Worm (Caenorhabditis elegans) whole organism, L1 larva: ENCODE measurements around the gene fbxa-215.

Experiments
- C34B4.2 ChIP-seq: sonication (generic microtip); optimal IDR thresholded peaks from 2 replicates; lab custom pipeline; 2017; ENCODE audit warnings: mild to moderate bottlenecking, missing genetic modification characterization, missing compliant biosample characterization
- F16B12.6 ChIP-seq: fragments of 150-350 bp; optimal IDR thresholded peaks from 2 replicates; lab custom pipeline; 2014; ENCODE audit warnings: missing biosample characterization, missing genetic modification characterization
- blmp-1 ChIP-seq: fragments of 150-350 bp; optimal IDR thresholded peaks from 2 replicates; lab custom pipeline; 2014; ENCODE audit warnings: missing biosample characterization, missing genetic modification characterization
- ceh-82 ChIP-seq, 3 experiments: fragments of 150-350 bp in 1 of 3; sonication (generic microtip) in 2 of 3; optimal IDR thresholded peaks; 2 replicates each; lab custom pipeline; 2014 to 2017; ENCODE audit warnings: missing biosample characterization in 3 of 3, missing genetic modification characterization in 3 of 3
- ceh-90 ChIP-seq: sonication (generic microtip); optimal IDR thresholded peaks from 2 replicates; lab custom pipeline; 2016; ENCODE audit warnings: missing genetic modification characterization, missing compliant biosample characterization
- ces-1 ChIP-seq: fragments of 150-350 bp; optimal IDR thresholded peaks from 2 replicates; lab custom pipeline; 2014; ENCODE audit warnings: missing biosample characterization, missing genetic modification reagents, missing genetic modification characterization
- dpl-1 ChIP-seq, 3 experiments: fragments of 150-350 bp in 2 of 3; sonication (generic microtip) in 1 of 3; optimal IDR thresholded peaks; 2 replicates each; lab custom pipeline; 2014 to 2017; ENCODE audit warnings: missing biosample characterization in 3 of 3, missing genetic modification characterization in 3 of 3, missing genetic modification reagents in 3 of 3
- efl-1 ChIP-seq, 4 experiments: fragments of 150-350 bp; optimal IDR thresholded peaks in 3 of 4; peaks in 1 of 4; 1 replicate in 1 of 4; 2 replicates in 3 of 4; lab custom pipeline; 2014; ENCODE audit warnings: missing biosample characterization in 2 of 4, missing genetic modification characterization in 2 of 4, missing genetic modification reagents in 2 of 4
- efl-3 ChIP-seq: fragments of 200-800 bp; sonication (Bioruptor generic); optimal IDR thresholded peaks from 2 replicates; lab custom pipeline; 2018; ENCODE audit warnings: mild to moderate bottlenecking, missing genetic modification characterization, missing compliant biosample characterization
- egl-27 ChIP-seq, 2 experiments: fragments of 150-350 bp in 1 of 2; sonication (generic microtip); optimal IDR thresholded peaks; 3 replicates each; lab custom pipeline; 2017 to 2018; ENCODE audit warnings: missing biosample characterization in 2 of 2, missing genetic modification characterization in 2 of 2, missing genetic modification reagents in 2 of 2
- elt-2 ChIP-seq: sonication (generic microtip); optimal IDR thresholded peaks from 2 replicates; lab custom pipeline; 2016; ENCODE audit warnings: missing genetic modification characterization, mild to moderate bottlenecking, inconsistent platforms, missing compliant biosample characterization, missing genetic modification reagents
- elt-3 ChIP-seq, 6 experiments: fragments of 150-350 bp in 1 of 6; sonication (generic microtip); optimal IDR thresholded peaks; 2 replicates each; lab custom pipeline; 2017 to 2018; ENCODE audit warnings: missing biosample characterization in 6 of 6, missing genetic modification characterization in 6 of 6, inconsistent platforms in 1 of 6
- grh-1 ChIP-seq: fragments of 200-800 bp; sonication (Bioruptor generic); IDR thresholded peaks from 2 replicates; pipeline ENCODE4 v1.3.6; 2022; ENCODE audit warnings: missing genetic modification reagents, missing genetic modification characterization, missing compliant biosample characterization
- irx-1 ChIP-seq: sonication (generic microtip); optimal IDR thresholded peaks from 2 replicates; lab custom pipeline; 2016; ENCODE audit warnings: missing genetic modification characterization, missing compliant biosample characterization
- isw-1 ChIP-seq: fragments of 200-800 bp; sonication (Bioruptor generic); IDR thresholded peaks from 2 replicates; pipeline ENCODE4 v1.3.6; 2022; ENCODE audit warnings: missing genetic modification characterization, missing compliant biosample characterization
- lin-13 ChIP-seq: fragments of 150-350 bp; optimal IDR thresholded peaks from 2 replicates; lab custom pipeline; 2014; ENCODE audit warnings: missing biosample characterization, missing genetic modification reagents, missing genetic modification characterization
- lin-14 ChIP-seq: fragments of 200-800 bp; sonication (Bioruptor generic); optimal IDR thresholded peaks from 2 replicates; lab custom pipeline; 2018; ENCODE audit warnings: mild to moderate bottlenecking, missing genetic modification characterization, moderate library complexity, missing compliant biosample characterization
- lin-15B ChIP-seq: fragments of 150-350 bp; sonication (generic microtip); optimal IDR thresholded peaks from 3 replicates; lab custom pipeline; 2014; ENCODE audit warnings: missing biosample characterization, missing genetic modification characterization
- lin-35 ChIP-seq, 2 experiments: fragments of 150-350 bp; optimal IDR thresholded peaks; 2 replicates each; lab custom pipeline; 2014; ENCODE audit warnings: missing biosample characterization in 2 of 2, missing genetic modification characterization in 2 of 2, missing genetic modification reagents in 2 of 2
- lin-39 ChIP-seq: fragments of 150-350 bp; optimal IDR thresholded peaks from 2 replicates; lab custom pipeline; 2014; ENCODE audit warnings: missing biosample characterization, missing genetic modification reagents, missing genetic modification characterization
- lsy-2 ChIP-seq, 2 experiments: fragments of 150-350 bp; optimal IDR thresholded peaks; 2 replicates each; lab custom pipeline; 2014; ENCODE audit warnings: missing biosample characterization in 2 of 2, missing genetic modification characterization in 2 of 2
- mab-9 ChIP-seq: fragments of 200-800 bp; sonication (Bioruptor generic); IDR thresholded peaks from 2 replicates; pipeline ENCODE4 v1.3.6; 2022; ENCODE audit warnings: missing genetic modification reagents, missing genetic modification characterization, missing compliant biosample characterization
- mdl-1 ChIP-seq, 2 experiments: fragments of 150-350 bp; optimal IDR thresholded peaks; 2 replicates each; lab custom pipeline; 2014 to 2017; ENCODE audit warnings: missing biosample characterization in 2 of 2, missing genetic modification characterization in 2 of 2, inconsistent platforms in 1 of 2
- mep-1 ChIP-seq: fragments of 150-350 bp; optimal IDR thresholded peaks from 2 replicates; lab custom pipeline; 2014; ENCODE audit warnings: missing biosample characterization, missing genetic modification characterization
- nhr-19 ChIP-seq: fragments of 200-800 bp; sonication (Bioruptor generic); conservative IDR thresholded peaks from 2 replicates; pipeline ENCODE4 v1.3.6; 2022; ENCODE audit warnings: missing genetic modification characterization, missing compliant biosample characterization
- nhr-20 ChIP-seq: sonication (generic microtip); optimal IDR thresholded peaks from 2 replicates; lab custom pipeline; 2016; ENCODE audit warnings: mild to moderate bottlenecking, missing genetic modification characterization, missing compliant biosample characterization
- nhr-47 ChIP-seq: sonication (generic microtip); optimal IDR thresholded peaks from 2 replicates; lab custom pipeline; 2016; ENCODE audit warnings: mild to moderate bottlenecking, missing genetic modification characterization, moderate library complexity, missing compliant biosample characterization
- nhr-71 ChIP-seq: sonication (generic microtip); optimal IDR thresholded peaks from 2 replicates; lab custom pipeline; 2016; ENCODE audit warnings: mild to moderate bottlenecking, missing genetic modification characterization, moderate library complexity, missing compliant biosample characterization
- nhr-85 ChIP-seq: sonication (generic microtip); peaks from one replicate; lab custom pipeline; 2016; ENCODE audit warnings: missing genetic modification characterization, inconsistent platforms, missing compliant biosample characterization
- nhr-90 ChIP-seq: sonication (generic microtip); optimal IDR thresholded peaks from 2 replicates; lab custom pipeline; 2016; ENCODE audit warnings: mild to moderate bottlenecking, missing genetic modification characterization, missing compliant biosample characterization; ENCODE audit not compliant: poor library complexity
- rnt-1 ChIP-seq: sonication (generic microtip); optimal IDR thresholded peaks from 2 replicates; lab custom pipeline; 2016; ENCODE audit warnings: mild to moderate bottlenecking, missing genetic modification characterization, moderate library complexity, missing compliant biosample characterization
- snpc-4 ChIP-seq: fragments of 150-350 bp; optimal IDR thresholded peaks from 2 replicates; lab custom pipeline; 2014; ENCODE audit warnings: missing biosample characterization, missing genetic modification characterization
- snu-23 ChIP-seq: sonication (generic microtip); optimal IDR thresholded peaks from 2 replicates; lab custom pipeline; 2016; ENCODE audit warnings: missing genetic modification characterization, missing compliant biosample characterization
- swsn-7 ChIP-seq: sonication (generic microtip); optimal IDR thresholded peaks from 2 replicates; lab custom pipeline; 2016; ENCODE audit warnings: missing genetic modification characterization, missing compliant biosample characterization
- tbx-2 ChIP-seq: sonication (generic microtip); optimal IDR thresholded peaks from 2 replicates; lab custom pipeline; 2016; ENCODE audit warnings: missing genetic modification characterization, missing compliant biosample characterization
- unc-130 ChIP-seq: fragments of 150-350 bp; optimal IDR thresholded peaks from 2 replicates; lab custom pipeline; 2017; ENCODE audit warnings: missing biosample characterization, missing genetic modification characterization, inconsistent platforms
- unc-62 ChIP-seq: fragments of 150-350 bp; optimal IDR thresholded peaks from 2 replicates; lab custom pipeline; 2014; ENCODE audit warnings: missing biosample characterization, missing genetic modification reagents, missing genetic modification characterization
- unc-86 ChIP-seq: sonication (generic microtip); optimal IDR thresholded peaks from 2 replicates; lab custom pipeline; 2016; ENCODE audit warnings: missing genetic modification characterization, missing compliant biosample characterization
- vab-15 ChIP-seq: sonication (generic microtip); optimal IDR thresholded peaks from 2 replicates; lab custom pipeline; 2017; ENCODE audit warnings: missing genotype, mild to moderate bottlenecking, missing genetic modification characterization, missing compliant biosample characterization
- xbp-1 ChIP-seq: sonication (generic microtip); optimal IDR thresholded peaks from 2 replicates; lab custom pipeline; 2016; ENCODE audit warnings: missing genetic modification characterization, missing compliant biosample characterization
- zag-1 ChIP-seq: fragments of 150-350 bp; optimal IDR thresholded peaks from 2 replicates; lab custom pipeline; 2014; ENCODE audit warnings: missing biosample characterization, missing genetic modification characterization

The fbxa-215 gene

ce11 chrIV:13703828-13704425 lies 37.2 kb upstream of the fbxa-215 start, which contains the start of gene tlp-1:
Gene tlp-1 (minus strand): TSS chrIV:13704082.
- TF ChIP-seq ceh-82 (tag; optimal IDR thresholded peaks at IDR 0.05; lab: Kevin White, UChicago), result peak in 1 of 3 experiments; percentile 24
- no peak for TF ChIP-seq snpc-4 (tag; lab: Kevin White, UChicago)
- peak; percentile 68 for TF ChIP-seq snu-23 (GFP tag; lab: Kevin White, UChicago)
- TF ChIP-seq lin-14 (GFP tag; lab: Kevin White, UChicago), result peak; percentile 80
- TF ChIP-seq lin-13 (GFP tag; lab: Kevin White, UChicago), result peak; percentile 12
- peak; percentile 70 for TF ChIP-seq vab-15 (tag; lab: Kevin White, UChicago)
- TF ChIP-seq mep-1 (tag; lab: Kevin White, UChicago), result peak; percentile 22
- no peak for TF ChIP-seq ceh-90
- TF ChIP-seq efl-1 (optimal IDR thresholded peaks at IDR 0.05; lab: Kevin White, UChicago), result peak in 1 of 2 experiments; percentile 7
- peak in 1 of 2 experiments; percentile 28 for TF ChIP-seq efl-1 (GFP tag; optimal IDR thresholded peaks at IDR 0.05 in 1 of 2; lab: Kevin White, UChicago)
- no peak for TF ChIP-seq F16B12.6
- peak in 4 of 6 experiments; percentile 47 to 86 (median 66) for TF ChIP-seq elt-3 (tag; optimal IDR thresholded peaks at IDR 0.05; lab: Kevin White, UChicago)
- TF ChIP-seq rnt-1 (tag; lab: Kevin White, UChicago), result peak; percentile 64
- peak; percentile 18 for TF ChIP-seq nhr-47 (tag; lab: Kevin White, UChicago)
- TF ChIP-seq lin-35 (GFP tag; optimal IDR thresholded peaks at IDR 0.05; lab: Kevin White, UChicago), result peak; percentile 34 to 37
- peak in 1 of 3 experiments; percentile 25 for TF ChIP-seq dpl-1 (GFP tag; optimal IDR thresholded peaks at IDR 0.05; lab: Kevin White, UChicago)
- peak; percentile 16 for TF ChIP-seq lin-39 (tag; lab: Kevin White, UChicago)
- TF ChIP-seq unc-62 (GFP tag; lab: Kevin White, UChicago), result peak; percentile 52
- TF ChIP-seq nhr-20, result peak; percentile 40
- peak in 1 of 2 experiments; percentile 26 for TF ChIP-seq mdl-1 (tag; optimal IDR thresholded peaks at IDR 0.05; lab: Kevin White, UChicago)
- peak; percentile 13 for TF ChIP-seq elt-2 (tag; lab: Kevin White, UChicago)
- peak; percentile 65 for TF ChIP-seq unc-130 (tag; lab: Kevin White, UChicago)
- peak; percentile 35 for TF ChIP-seq blmp-1
- TF ChIP-seq zag-1 (tag; lab: Kevin White, UChicago), result no peak
- TF ChIP-seq efl-3 (GFP tag; lab: Kevin White, UChicago), result peak; percentile 13
- no peak for TF ChIP-seq ces-1 (GFP tag; lab: Kevin White, UChicago)
- peak; percentile 39; the same call in 1 of the 2 replicates for TF ChIP-seq nhr-19 (GFP tag; lab: Robert Waterston, UW)
- TF ChIP-seq nhr-85 (tag; lab: Kevin White, UChicago), result peak; percentile 95
- no peak for TF ChIP-seq unc-86 (tag; lab: Kevin White, UChicago)
- TF ChIP-seq nhr-90 (tag; lab: Kevin White, UChicago), result peak; percentile 69
- peak; percentile 61 for TF ChIP-seq grh-1 (GFP tag; lab: Robert Waterston, UW)
- peak; percentile 9 for TF ChIP-seq xbp-1
- TF ChIP-seq swsn-7 (tag; lab: Kevin White, UChicago), result peak; percentile 12
- TF ChIP-seq lsy-2 (tag; optimal IDR thresholded peaks at IDR 0.05; lab: Kevin White, UChicago), result peak; percentile 41 to 73
- TF ChIP-seq egl-27 (tag; optimal IDR thresholded peaks at IDR 0.05; lab: Kevin White, UChicago), result peak; percentile 5 to 15
- TF ChIP-seq irx-1 (tag; lab: Kevin White, UChicago), result peak; percentile 46
- TF ChIP-seq lin-15B (tag; lab: Kevin White, UChicago), result no peak
- TF ChIP-seq mab-9 (GFP tag; lab: Robert Waterston, UW), result peak; percentile 77
- TF ChIP-seq isw-1 (GFP tag; lab: Robert Waterston, UW), result no peak
- TF ChIP-seq nhr-71 (tag; lab: Kevin White, UChicago), result peak; percentile 62
- no peak for TF ChIP-seq C34B4.2
- TF ChIP-seq tbx-2 (tag; lab: Kevin White, UChicago), result peak; percentile 90
